Fruit fly (Drosophila melanogaster) whole organism, embryonic: ENCODE data around the gene CG15514.

ENCODE experiments used
- Aef1 ChIP-seq: fragments of 200-800 bp; sonication (Bioruptor generic); IDR thresholded peaks from 3 replicates; pipeline ENCODE4 v1.3.6; 2022; ENCODE audit warnings: missing biosample characterization, missing genetic modification characterization
- Atf6 ChIP-seq: fragments of 200-800 bp; sonication (Bioruptor generic); IDR thresholded peaks from 2 replicates; pipeline ENCODE4 v1.3.6; 2022; ENCODE audit warnings: missing biosample characterization, missing genetic modification characterization
- CG11456 ChIP-seq: fragments of 200-800 bp; sonication (Bioruptor generic); IDR thresholded peaks from 3 replicates; pipeline ENCODE4 v1.3.6; 2022; ENCODE audit warnings: missing biosample characterization, missing genetic modification characterization
- CG12236 ChIP-seq: fragments of 200-800 bp; sonication (Bioruptor generic); optimal IDR thresholded peaks from 2 replicates; lab custom pipeline; 2016; ENCODE audit warnings: missing biosample characterization, missing genetic modification characterization
- CG14050 ChIP-seq: fragments of 200-800 bp; sonication (Bioruptor generic); IDR thresholded peaks from 3 replicates; pipeline ENCODE4 v1.3.6; 2022; ENCODE audit warnings: missing biosample characterization, missing genetic modification characterization
- CG17612 ChIP-seq: fragments of 200-800 bp; sonication (Bioruptor generic); IDR thresholded peaks from 2 replicates; pipeline ENCODE4 v1.3.6; 2022; ENCODE audit warnings: missing biosample characterization, missing genetic modification characterization
- CG1832 ChIP-seq: fragments of 200-800 bp; sonication (Bioruptor generic); optimal IDR thresholded peaks from 2 replicates; lab custom pipeline; 2017; ENCODE audit warnings: missing biosample characterization, mild to moderate bottlenecking, missing genetic modification characterization, inconsistent platforms
- CG18476 ChIP-seq: fragments of 200-800 bp; sonication (Bioruptor generic); optimal IDR thresholded peaks from 2 replicates; lab custom pipeline; 2016; ENCODE audit warnings: missing biosample characterization, mild to moderate bottlenecking, missing genetic modification characterization
- CG2116 ChIP-seq: fragments of 200-800 bp; sonication (Bioruptor generic); optimal IDR thresholded peaks from 3 replicates; lab custom pipeline; 2018; ENCODE audit warnings: missing biosample characterization, mild to moderate bottlenecking, missing genetic modification characterization
- CG2678 ChIP-seq: fragments of 200-800 bp; sonication (Bioruptor generic); optimal IDR thresholded peaks from 3 replicates; lab custom pipeline; 2019; ENCODE audit warnings: missing biosample characterization, mild to moderate bottlenecking, missing genetic modification characterization, moderate library complexity
- CG3065 ChIP-seq: fragments of 200-800 bp; sonication (Bioruptor generic); optimal IDR thresholded peaks from 2 replicates; lab custom pipeline; 2016; ENCODE audit warnings: missing biosample characterization, missing genetic modification characterization
- CG3726 ChIP-seq: fragments of 200-800 bp; sonication (Bioruptor generic); IDR thresholded peaks from 3 replicates; pipeline ENCODE4, ENCODE4 v1.3.6; 2022; ENCODE audit warnings: missing biosample characterization, missing genetic modification characterization
- CG4854 ChIP-seq: fragments of 200-800 bp; sonication (Bioruptor generic); optimal IDR thresholded peaks from 2 replicates; lab custom pipeline; 2016; ENCODE audit warnings: missing biosample characterization, missing genetic modification characterization, inconsistent platforms
- CG6765 ChIP-seq: fragments of 200-800 bp; sonication (Bioruptor generic); optimal IDR thresholded peaks from 3 replicates; lab custom pipeline; 2017; ENCODE audit warnings: missing biosample characterization, mild to moderate bottlenecking, missing genetic modification characterization
- CG7928 ChIP-seq: fragments of 200-800 bp; sonication (Bioruptor generic); optimal IDR thresholded peaks from 2 replicates; lab custom pipeline; 2017; ENCODE audit warnings: missing biosample characterization, mild to moderate bottlenecking, missing genetic modification characterization
- CG8765 ChIP-seq: fragments of 200-800 bp; sonication (Bioruptor generic); IDR thresholded peaks from 2 replicates; pipeline ENCODE4 v1.3.6; 2022; ENCODE audit warnings: missing biosample characterization, missing genetic modification characterization
- CG9727 ChIP-seq: fragments of 200-800 bp; sonication (Bioruptor generic); optimal IDR thresholded peaks from 3 replicates; lab custom pipeline; 2017; ENCODE audit warnings: missing biosample characterization, mild to moderate bottlenecking, missing genetic modification characterization
- CoRest ChIP-seq: fragments of 200-800 bp; sonication (Bioruptor generic); optimal IDR thresholded peaks from 3 replicates; lab custom pipeline; 2018; ENCODE audit warnings: missing biosample characterization, mild to moderate bottlenecking, missing genetic modification characterization, moderate library complexity
- Doc2 ChIP-seq: fragments of 200-800 bp; sonication (Bioruptor generic); IDR thresholded peaks from 2 replicates; pipeline ENCODE4 v1.3.6; 2022; ENCODE audit warnings: missing biosample characterization, missing genetic modification characterization
- E2f1 ChIP-seq: fragments of 200-800 bp; sonication (Bioruptor generic); IDR thresholded peaks from 2 replicates; pipeline ENCODE4 v1.3.6; 2022; ENCODE audit warnings: missing biosample characterization, missing genetic modification characterization
- Fer2 ChIP-seq: fragments of 200-800 bp; sonication (Bioruptor generic); optimal IDR thresholded peaks from 2 replicates; lab custom pipeline; 2018; ENCODE audit warnings: missing biosample characterization, mild to moderate bottlenecking, missing genetic modification characterization, moderate library complexity
- Hand ChIP-seq: fragments of 200-800 bp; sonication (Bioruptor generic); optimal IDR thresholded peaks from 2 replicates; lab custom pipeline; 2017; ENCODE audit warnings: mild to moderate bottlenecking, missing biosample characterization, missing genetic modification reagents, missing genetic modification characterization
- Hmr ChIP-seq: fragments of 200-800 bp; sonication (Bioruptor generic); optimal IDR thresholded peaks from 3 replicates; lab custom pipeline; 2017; ENCODE audit warnings: mild to moderate bottlenecking, missing biosample characterization, missing genetic modification reagents, missing genetic modification characterization
- Hsf ChIP-seq: fragments of 200-800 bp; sonication (Bioruptor generic); optimal IDR thresholded peaks from 3 replicates; lab custom pipeline; 2016; ENCODE audit warnings: missing biosample characterization, missing genetic modification characterization
- Lim3 ChIP-seq: fragments of 200-800 bp; sonication (Bioruptor generic); IDR thresholded peaks from 2 replicates; pipeline ENCODE4 v1.3.6; 2022; ENCODE audit warnings: missing biosample characterization, missing genetic modification characterization
- Mrtf ChIP-seq: fragments of 200-800 bp; sonication (Bioruptor generic); IDR thresholded peaks from 3 replicates; pipeline ENCODE4 v1.3.6; 2022; ENCODE audit warnings: missing biosample characterization, missing genetic modification characterization
- NK7.1 ChIP-seq: fragments of 200-800 bp; sonication (Bioruptor generic); optimal IDR thresholded peaks from 3 replicates; lab custom pipeline; 2016; ENCODE audit warnings: missing biosample characterization, missing genetic modification characterization
- Oaz ChIP-seq: fragments of 200-800 bp; sonication (Bioruptor generic); IDR thresholded peaks from 2 replicates; pipeline ENCODE4 v1.3.6; 2022; ENCODE audit warnings: missing biosample characterization, missing genetic modification characterization
- PHDP ChIP-seq: fragments of 200-800 bp; sonication (Bioruptor generic); optimal IDR thresholded peaks from 3 replicates; lab custom pipeline; 2018; ENCODE audit warnings: missing biosample characterization, mild to moderate bottlenecking, missing genetic modification characterization, moderate library complexity
- Pdp1 ChIP-seq, 2 experiments: fragments of 200-800 bp; sonication (Bioruptor generic); optimal IDR thresholded peaks; 3 replicates each; lab custom pipeline; 2016; ENCODE audit warnings: missing biosample characterization in 2 of 2, missing genetic modification characterization in 2 of 2, mild to moderate bottlenecking in 1 of 2, moderate library complexity in 1 of 2
- abd-A ChIP-seq: fragments of 200-800 bp; sonication (Bioruptor generic); optimal IDR thresholded peaks from 3 replicates; lab custom pipeline; 2019; ENCODE audit warnings: missing biosample characterization, mild to moderate bottlenecking, missing genetic modification characterization, moderate library complexity
- caup ChIP-seq: fragments of 200-800 bp; sonication (Bioruptor generic); optimal IDR thresholded peaks from 3 replicates; lab custom pipeline; 2017; ENCODE audit warnings: missing biosample characterization, mild to moderate bottlenecking, missing genetic modification characterization, moderate library complexity; ENCODE audit not compliant: severe bottlenecking
- dysf ChIP-seq: fragments of 200-800 bp; sonication (Bioruptor generic); IDR thresholded peaks from 3 replicates; pipeline ENCODE4 v1.3.6; 2022; ENCODE audit warnings: missing biosample characterization, missing genetic modification characterization
- ems ChIP-seq: fragments of 200-800 bp; sonication (Bioruptor generic); optimal IDR thresholded peaks from 3 replicates; lab custom pipeline; 2016; ENCODE audit warnings: missing biosample characterization, missing genetic modification characterization
- ftz-f1 ChIP-seq: fragments of 200-800 bp; sonication (Bioruptor generic); optimal IDR thresholded peaks from 2 replicates; lab custom pipeline; 2016; ENCODE audit warnings: missing biosample characterization, missing genetic modification characterization
- gt ChIP-seq: fragments of 200-800 bp; sonication (Bioruptor generic); IDR thresholded peaks from 2 replicates; pipeline ENCODE4 v1.3.6; 2022; ENCODE audit warnings: missing biosample characterization, missing genetic modification characterization
- ind ChIP-seq: fragments of 200-800 bp; sonication (Bioruptor generic); optimal IDR thresholded peaks from 3 replicates; lab custom pipeline; 2016; ENCODE audit warnings: missing biosample characterization, missing genetic modification characterization
- kni ChIP-seq: fragments of 200-800 bp; sonication (Bioruptor generic); optimal IDR thresholded peaks from 3 replicates; lab custom pipeline; 2017; ENCODE audit warnings: mild to moderate bottlenecking, missing biosample characterization, missing genetic modification reagents, missing genetic modification characterization
- nmo ChIP-seq: fragments of 200-800 bp; sonication (Bioruptor generic); optimal IDR thresholded peaks from 2 replicates; lab custom pipeline; 2018; ENCODE audit warnings: missing biosample characterization, mild to moderate bottlenecking, missing genetic modification characterization, moderate library complexity
- odd ChIP-seq: fragments of 200-800 bp; sonication (Bioruptor generic); optimal IDR thresholded peaks from 2 replicates; lab custom pipeline; 2017; ENCODE audit warnings: missing biosample characterization, mild to moderate bottlenecking, missing genetic modification characterization
- org-1 ChIP-seq: fragments of 200-800 bp; sonication (Bioruptor generic); optimal IDR thresholded peaks from 2 replicates; lab custom pipeline; 2017; ENCODE audit warnings: missing biosample characterization, missing genetic modification characterization
- repo ChIP-seq: fragments of 200-800 bp; sonication (Bioruptor generic); optimal IDR thresholded peaks from 2 replicates; lab custom pipeline; 2016; ENCODE audit warnings: missing biosample characterization, missing genetic modification characterization
- seq ChIP-seq: fragments of 200-800 bp; sonication (Bioruptor generic); IDR thresholded peaks from 2 replicates; pipeline ENCODE4 v1.3.6; 2022; ENCODE audit warnings: missing biosample characterization, missing genetic modification characterization
- sisA ChIP-seq: fragments of 200-800 bp; sonication (Bioruptor generic); IDR thresholded peaks from 2 replicates; pipeline ENCODE4 v1.3.6; 2022; ENCODE audit warnings: missing biosample characterization, missing genetic modification characterization
- slbo ChIP-seq: fragments of 200-800 bp; sonication (Bioruptor generic); IDR thresholded peaks from 2 replicates; pipeline ENCODE4 v1.3.6; 2022; ENCODE audit warnings: missing biosample characterization, missing genetic modification characterization
- ssp ChIP-seq: fragments of 200-800 bp; sonication (Bioruptor generic); IDR thresholded peaks from 2 replicates; pipeline ENCODE4 v1.3.6; 2022; ENCODE audit warnings: missing biosample characterization, missing genetic modification characterization
- tap ChIP-seq: fragments of 200-800 bp; optimal IDR thresholded peaks from 3 replicates; lab custom pipeline; 2019; ENCODE audit warnings: missing biosample characterization, mild to moderate bottlenecking, missing genetic modification characterization, moderate library complexity
- tgo ChIP-seq: fragments of 200-800 bp; sonication (Bioruptor generic); IDR thresholded peaks from 3 replicates; pipeline ENCODE4 v1.3.6; 2022; ENCODE audit warnings: missing biosample characterization, missing genetic modification characterization
- trh ChIP-seq: fragments of 200-800 bp; sonication (Bioruptor generic); optimal IDR thresholded peaks from 2 replicates; lab custom pipeline; 2016; ENCODE audit warnings: missing biosample characterization, missing genetic modification characterization
- vnd ChIP-seq: fragments of 200-800 bp; sonication (Bioruptor generic); IDR thresholded peaks from 3 replicates; pipeline ENCODE4 v1.3.6; 2022; ENCODE audit warnings: missing biosample characterization, missing genetic modification characterization; ENCODE audit not compliant: partially characterized antibody
- wdn ChIP-seq: fragments of 200-800 bp; sonication (Bioruptor generic); IDR thresholded peaks from 2 replicates; pipeline ENCODE4 v1.3.6; 2022; ENCODE audit warnings: missing biosample characterization, missing genetic modification characterization
- z ChIP-seq: fragments of 200-800 bp; sonication (Bioruptor generic); IDR thresholded peaks from 3 replicates; pipeline ENCODE4 v1.3.6; 2022; ENCODE audit warnings: missing biosample characterization, missing genetic modification characterization

Gene CG15514

DNA sequence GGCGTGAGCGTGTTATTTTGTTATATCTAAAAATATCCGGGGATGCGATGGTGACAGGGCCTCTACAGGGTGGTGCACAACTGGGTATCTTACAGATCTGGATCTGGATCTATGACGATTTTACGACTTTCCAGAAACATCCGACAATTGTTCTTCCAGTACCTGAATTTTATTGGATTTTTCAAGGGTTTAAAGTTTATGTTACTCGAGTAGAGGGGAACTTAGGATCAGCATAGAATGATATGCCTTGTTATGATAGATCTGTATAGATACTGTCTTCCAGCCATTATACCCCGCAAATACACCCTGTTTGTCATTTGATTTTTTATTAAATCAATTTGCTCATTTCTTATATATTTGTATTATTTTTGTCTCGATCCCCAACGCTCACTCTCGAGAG, 33.1 kb upstream of the CG15514 start (continued):
- peak; percentile 47 for TF ChIP-seq sisA (GFP tag; lab: Robert Waterston, UW)
- no peak for TF ChIP-seq CG3065
- TF ChIP-seq ftz-f1 (GFP tag; lab: Kevin White, UChicago) = no peak
- peak; percentile 20 for TF ChIP-seq odd (GFP tag; lab: Kevin White, UChicago)
- peak; percentile 35 for TF ChIP-seq org-1 (GFP tag; lab: Kevin White, UChicago)
- peak; percentile 19 for TF ChIP-seq NK7.1 (GFP tag; lab: Kevin White, UChicago)
- TF ChIP-seq Aef1 = peak; percentile 61
- peak; percentile 40 for TF ChIP-seq Hsf (GFP tag; lab: Kevin White, UChicago)
- TF ChIP-seq nmo = peak; percentile 62
- no peak for TF ChIP-seq CG12236 (GFP tag; lab: Kevin White, UChicago)
- TF ChIP-seq seq (GFP tag; lab: Robert Waterston, UW) = peak; percentile 57; the same call in 1 of the 2 replicates
- TF ChIP-seq trh (GFP tag; lab: Kevin White, UChicago) = no peak
- no peak for TF ChIP-seq CG18476 (GFP tag; lab: Kevin White, UChicago)
- no peak for TF ChIP-seq CG3726
- TF ChIP-seq Pdp1 (GFP tag; optimal IDR thresholded peaks at IDR 0.05; lab: Kevin White, UChicago) = peak; percentile 18 to 35
- TF ChIP-seq Fer2 = peak; percentile 35
- TF ChIP-seq CG4854 (GFP tag; lab: Kevin White, UChicago) = peak; percentile 19
- TF ChIP-seq repo (GFP tag; lab: Kevin White, UChicago) = no peak
- TF ChIP-seq abd-A (tag; lab: Kevin White, UChicago) = no peak
- peak; percentile 89 for TF ChIP-seq dysf
- TF ChIP-seq Oaz (GFP tag; lab: Robert Waterston, UW) = 0 out of 2 replicates have a peak, but pooled peaks have one; percentile 22
- TF ChIP-seq wdn = peak; percentile 27; the same call in 1 of the 2 replicates
- TF ChIP-seq gt (GFP tag; lab: Robert Waterston, UW) = no peak
- peak; percentile 28 for TF ChIP-seq caup (GFP tag; lab: Kevin White, UChicago)
- TF ChIP-seq Doc2 (GFP tag; lab: Robert Waterston, UW) = no peak
- TF ChIP-seq CG17612 (GFP tag; lab: Robert Waterston, UW) = no peak
- TF ChIP-seq z (GFP tag; lab: Robert Waterston, UW) = no peak
- TF ChIP-seq ind = peak; percentile 63
- TF ChIP-seq Lim3 (GFP tag; lab: Robert Waterston, UW) = no peak
- TF ChIP-seq kni (GFP tag; lab: Kevin White, UChicago) = no peak
- TF ChIP-seq vnd (GFP tag; lab: Robert Waterston, UW) = no peak
- no peak for TF ChIP-seq CG1832
- no peak for TF ChIP-seq Hand (GFP tag; lab: Kevin White, UChicago)
- TF ChIP-seq ems (GFP tag; lab: Kevin White, UChicago) = peak; percentile 26
- TF ChIP-seq CG2678 = peak; percentile 84
- TF ChIP-seq CG7928 (GFP tag; lab: Kevin White, UChicago) = no peak
- peak; percentile 57 for TF ChIP-seq ssp (GFP tag; lab: Robert Waterston, UW)
- peak; percentile 67 for TF ChIP-seq Hmr
- TF ChIP-seq Mrtf = peak; percentile 45; the same call in 1 of the 3 replicates
- TF ChIP-seq CG8765 (GFP tag; lab: Robert Waterston, UW) = no peak
- peak; percentile 73 for TF ChIP-seq slbo (GFP tag; lab: Robert Waterston, UW)
- TF ChIP-seq PHDP = peak; percentile 67
- peak; percentile 44; the same call in 1 of the 2 replicates for TF ChIP-seq E2f1
- 0 out of 3 replicates have a peak, but pooled peaks have one; percentile 60 for TF ChIP-seq CG11456
- no peak; the same call in 2 of the 3 replicates for TF ChIP-seq CG14050
- peak; percentile 73 for TF ChIP-seq Atf6 (GFP tag; lab: Robert Waterston, UW)
- TF ChIP-seq CG9727 (GFP tag; lab: Kevin White, UChicago) = peak; percentile 34
- TF ChIP-seq CoRest (tag; lab: Kevin White, UChicago) = peak; percentile 76
- peak; percentile 67 for TF ChIP-seq tgo (GFP tag; lab: Robert Waterston, UW)
- peak; percentile 61 for TF ChIP-seq tap
- no peak for TF ChIP-seq CG2116 (GFP tag; lab: Kevin White, UChicago)
- peak; percentile 54 for TF ChIP-seq CG6765
